Fruit fly (Drosophila melanogaster): ENCODE data around the gene CG7194.
A peak's percentile ranks its signal among the peaks of the same experiment; 100 is the strongest.

Gene CG7194

dm6 chr3L:8299224-8300130 lies 4.4 kb downstream of the CG7194 start, which contains the start of the genes Arl5 and CG13671:
Gene Arl5 (minus strand): TSS chr3L:8299839.
Gene CG13671 (plus strand): TSS chr3L:8300064.
- TF ChIP-seq Rx (GFP tag; IDR thresholded peaks at IDR 0.05), result peak; percentile 70
- TF ChIP-seq toy (GFP tag; IDR thresholded peaks at IDR 0.05), result no peak
- TF ChIP-seq CG8290 (GFP tag; optimal IDR thresholded peaks at IDR 0.05), result peak; percentile 86
- peak in 1 of 2 experiments; percentile 28 for TF ChIP-seq CG8290 (tag; optimal IDR thresholded peaks at IDR 0.05)
- TF ChIP-seq Dbx (GFP tag; IDR thresholded peaks at IDR 0.05), result peak; percentile 85
- peak; percentile 85 for TF ChIP-seq zfh1 (GFP tag; IDR thresholded peaks at IDR 0.05)
- TF ChIP-seq Tbp (GFP tag; optimal IDR thresholded peaks at IDR 0.05), result no peak
- peak; percentile 85; the same call in 2 of the 3 replicates for TF ChIP-seq CG17361 (GFP tag; IDR thresholded peaks at IDR 0.05)
- TF ChIP-seq CG16815 (GFP tag; optimal IDR thresholded peaks at IDR 0.05), result peak; percentile 56
- no peak for TF ChIP-seq CG6654 (GFP tag; optimal IDR thresholded peaks at IDR 0.05)
- peak; percentile 81 for TF ChIP-seq CG4820 (GFP tag; optimal IDR thresholded peaks at IDR 0.05)
- peak; percentile 3 for TF ChIP-seq CG17186 (GFP tag; optimal IDR thresholded peaks at IDR 0.05)
- TF ChIP-seq CG34224 (GFP tag; IDR thresholded peaks at IDR 0.05; ENCODE audit: partially characterized antibody), result peak; percentile 66; the same call in 2 of the 3 replicates
- TF ChIP-seq psq (GFP tag; optimal IDR thresholded peaks at IDR 0.05), result peak; percentile 63
- TF ChIP-seq mirr (GFP tag; optimal IDR thresholded peaks at IDR 0.05), result peak; percentile 27
- TF ChIP-seq CG10979 (tag; optimal IDR thresholded peaks at IDR 0.05), result peak; percentile 62
- peak; percentile 7 for TF ChIP-seq eyg (GFP tag; optimal IDR thresholded peaks at IDR 0.05)
- TF ChIP-seq CG1024 (GFP tag; IDR thresholded peaks at IDR 0.05), result peak; percentile 40
- TF ChIP-seq zf30C (GFP tag; optimal IDR thresholded peaks at IDR 0.05), result no peak
- no peak; the same call in 1 of the 2 replicates for TF ChIP-seq crol (GFP tag; IDR thresholded peaks at IDR 0.05)
- TF ChIP-seq bsh (GFP tag; optimal IDR thresholded peaks at IDR 0.05), result peak in 1 of 2 experiments; percentile 83
- TF ChIP-seq CG11560 (tag; IDR thresholded peaks at IDR 0.05), result no peak
- TF ChIP-seq CG14050 (GFP tag; IDR thresholded peaks at IDR 0.05), result peak; percentile 67; the same call in 2 of the 3 replicates
- TF ChIP-seq ab (GFP tag; optimal IDR thresholded peaks at IDR 0.05), result peak; percentile 6
- no peak for TF ChIP-seq fd64A (GFP tag; optimal IDR thresholded peaks at IDR 0.05)
- TF ChIP-seq CG7271 (tag; optimal IDR thresholded peaks at IDR 0.05), result peak; percentile 84
- TF ChIP-seq bcd (GFP tag; optimal IDR thresholded peaks at IDR 0.05), result peak; percentile 78
- TF ChIP-seq CG17612 (GFP tag; IDR thresholded peaks at IDR 0.05), result 0 out of 2 replicates have a peak, but pooled peaks have one; percentile 33
- peak; percentile 81 for TF ChIP-seq CG18764 (GFP tag; optimal IDR thresholded peaks at IDR 0.05)
- peak; percentile 1 for TF ChIP-seq CG9876 (GFP tag; optimal IDR thresholded peaks at IDR 0.05)
- TF ChIP-seq CG14965 (GFP tag; optimal IDR thresholded peaks at IDR 0.05; ENCODE audit: borderline replicate concordance), result no peak
- TF ChIP-seq klu (GFP tag; IDR thresholded peaks at IDR 0.05), result peak; percentile 54; the same call in 1 of the 2 replicates
- TF ChIP-seq E2f1 (GFP tag; IDR thresholded peaks at IDR 0.05), result peak; percentile 71
- peak; percentile 36 for TF ChIP-seq CG33557 (GFP tag; optimal IDR thresholded peaks at IDR 0.05)
- peak; percentile 78 for TF ChIP-seq CG31441 (GFP tag; IDR thresholded peaks at IDR 0.05)
- TF ChIP-seq row (GFP tag; IDR thresholded peaks at IDR 0.05), result peak; percentile 68
- peak; percentile 82 for TF ChIP-seq YL-1 (GFP tag; optimal IDR thresholded peaks at IDR 0.05)
- TF ChIP-seq CG12659 (GFP tag; optimal IDR thresholded peaks at IDR 0.05), result peak; percentile 83
- peak; percentile 80 for TF ChIP-seq zfh2 (GFP tag; optimal IDR thresholded peaks at IDR 0.05)
- no peak for TF ChIP-seq CG2678 (tag; optimal IDR thresholded peaks at IDR 0.05)
- no peak for TF ChIP-seq CG17912 (GFP tag; optimal IDR thresholded peaks at IDR 0.05)
- TF ChIP-seq Stat92E (GFP tag; optimal IDR thresholded peaks at IDR 0.05), result peak in 1 of 3 experiments; percentile 10
- peak; percentile 53 for TF ChIP-seq CG1233 (GFP tag; optimal IDR thresholded peaks at IDR 0.05)
- no peak for TF ChIP-seq pita (GFP tag; optimal IDR thresholded peaks at IDR 0.05)
- peak; percentile 60 for TF ChIP-seq kni (GFP tag; optimal IDR thresholded peaks at IDR 0.05)
- 0 out of 2 replicates have a peak, but pooled peaks have one; percentile 55 for TF ChIP-seq cas (GFP tag; IDR thresholded peaks at IDR 0.05)
- TF ChIP-seq gsb-n (tag; optimal IDR thresholded peaks at IDR 0.05), result peak; percentile 76
- TF ChIP-seq CG16779 (GFP tag; IDR thresholded peaks at IDR 0.05), result no peak
- TF ChIP-seq CG33213 (GFP tag; optimal IDR thresholded peaks at IDR 0.05), result peak; percentile 74

Data from whole organism, embryonic.